Worm (Caenorhabditis elegans) whole organism, L1 larva: ENCODE measurements around the gene grd-14.
A peak's percentile ranks its signal among the peaks of the same experiment; 100 is the strongest.

ENCODE experiments used
- aha-1 ChIP-seq: fragments of 150-350 bp; optimal IDR thresholded peaks from 2 replicates; lab custom pipeline; 2014; ENCODE audit warnings: missing biosample characterization, missing genetic modification characterization
- blmp-1 ChIP-seq: fragments of 150-350 bp; optimal IDR thresholded peaks from 2 replicates; lab custom pipeline; 2014; ENCODE audit warnings: missing biosample characterization, missing genetic modification characterization
- ceh-63 ChIP-seq: fragments of 200-800 bp; sonication (Bioruptor generic); optimal IDR thresholded peaks from 2 replicates; lab custom pipeline; 2018; ENCODE audit warnings: mild to moderate bottlenecking, missing genetic modification characterization, missing compliant biosample characterization
- ceh-8 ChIP-seq: fragments of 200-800 bp; sonication (Bioruptor generic); optimal IDR thresholded peaks from 2 replicates; lab custom pipeline; 2018; ENCODE audit warnings: mild to moderate bottlenecking, missing genetic modification characterization, moderate library complexity, missing compliant biosample characterization
- ceh-90 ChIP-seq: sonication (generic microtip); optimal IDR thresholded peaks from 2 replicates; lab custom pipeline; 2016; ENCODE audit warnings: missing genetic modification characterization, missing compliant biosample characterization
- dpl-1 ChIP-seq, 3 experiments: fragments of 150-350 bp in 2 of 3; sonication (generic microtip) in 1 of 3; optimal IDR thresholded peaks; 2 replicates each; lab custom pipeline; 2014 to 2017; ENCODE audit warnings: missing biosample characterization in 3 of 3, missing genetic modification characterization in 3 of 3, missing genetic modification reagents in 3 of 3
- dsc-1 ChIP-seq: sonication (generic microtip); optimal IDR thresholded peaks from 2 replicates; lab custom pipeline; 2016; ENCODE audit warnings: mild to moderate bottlenecking, missing genetic modification characterization, missing compliant biosample characterization
- efl-1 ChIP-seq, 4 experiments: fragments of 150-350 bp; optimal IDR thresholded peaks in 3 of 4; peaks in 1 of 4; 1 replicate in 1 of 4; 2 replicates in 3 of 4; lab custom pipeline; 2014; ENCODE audit warnings: missing biosample characterization in 2 of 4, missing genetic modification characterization in 2 of 4, missing genetic modification reagents in 2 of 4
- egl-13 ChIP-seq: sonication (generic microtip); optimal IDR thresholded peaks from 2 replicates; lab custom pipeline; 2016; ENCODE audit warnings: missing genotype, missing genetic modification reagents, missing genetic modification characterization, missing compliant biosample characterization
- elt-3 ChIP-seq, 6 experiments: fragments of 150-350 bp in 1 of 6; sonication (generic microtip); optimal IDR thresholded peaks; 2 replicates each; lab custom pipeline; 2017 to 2018; ENCODE audit warnings: missing biosample characterization in 6 of 6, missing genetic modification characterization in 6 of 6, inconsistent platforms in 1 of 6
- fkh-4 ChIP-seq: sonication (generic microtip); optimal IDR thresholded peaks from 2 replicates; lab custom pipeline; 2016; ENCODE audit warnings: missing compliant biosample characterization, missing genetic modification characterization, borderline replicate concordance
- fkh-8 ChIP-seq: sonication (generic microtip); optimal IDR thresholded peaks from 2 replicates; lab custom pipeline; 2016; ENCODE audit warnings: mild to moderate bottlenecking, missing genetic modification characterization, missing compliant biosample characterization
- fos-1 ChIP-seq: fragments of 150-350 bp; optimal IDR thresholded peaks from 2 replicates; lab custom pipeline; 2014; ENCODE audit warnings: missing biosample characterization, missing genetic modification characterization
- grh-1 ChIP-seq: fragments of 200-800 bp; sonication (Bioruptor generic); IDR thresholded peaks from 2 replicates; pipeline ENCODE4 v1.3.6; 2022; ENCODE audit warnings: missing genetic modification reagents, missing genetic modification characterization, missing compliant biosample characterization
- jun-1 ChIP-seq: fragments of 150-350 bp; optimal IDR thresholded peaks from 2 replicates; lab custom pipeline; 2014; ENCODE audit warnings: missing biosample characterization, missing genetic modification reagents, missing genetic modification characterization
- lin-13 ChIP-seq: fragments of 150-350 bp; optimal IDR thresholded peaks from 2 replicates; lab custom pipeline; 2014; ENCODE audit warnings: missing biosample characterization, missing genetic modification reagents, missing genetic modification characterization
- lin-14 ChIP-seq: fragments of 200-800 bp; sonication (Bioruptor generic); optimal IDR thresholded peaks from 2 replicates; lab custom pipeline; 2018; ENCODE audit warnings: mild to moderate bottlenecking, missing genetic modification characterization, moderate library complexity, missing compliant biosample characterization
- lin-15B ChIP-seq: fragments of 150-350 bp; sonication (generic microtip); optimal IDR thresholded peaks from 3 replicates; lab custom pipeline; 2014; ENCODE audit warnings: missing biosample characterization, missing genetic modification characterization
- lin-35 ChIP-seq, 2 experiments: fragments of 150-350 bp; optimal IDR thresholded peaks; 2 replicates each; lab custom pipeline; 2014; ENCODE audit warnings: missing biosample characterization in 2 of 2, missing genetic modification characterization in 2 of 2, missing genetic modification reagents in 2 of 2
- lir-3 ChIP-seq: sonication (generic microtip); optimal IDR thresholded peaks from 2 replicates; lab custom pipeline; 2016; ENCODE audit warnings: mild to moderate bottlenecking, missing genetic modification characterization, moderate library complexity, missing compliant biosample characterization; ENCODE audit not compliant: poor library complexity
- mab-9 ChIP-seq: fragments of 200-800 bp; sonication (Bioruptor generic); IDR thresholded peaks from 2 replicates; pipeline ENCODE4 v1.3.6; 2022; ENCODE audit warnings: missing genetic modification reagents, missing genetic modification characterization, missing compliant biosample characterization
- nhr-237 ChIP-seq: fragments of 150-350 bp; optimal IDR thresholded peaks from 2 replicates; lab custom pipeline; 2014; ENCODE audit warnings: missing biosample characterization, missing genetic modification characterization
- nhr-28 ChIP-seq: fragments of 150-350 bp; optimal IDR thresholded peaks from 2 replicates; lab custom pipeline; 2014; ENCODE audit warnings: missing biosample characterization, missing genetic modification characterization
- nhr-77 ChIP-seq: fragments of 150-350 bp; optimal IDR thresholded peaks from 2 replicates; lab custom pipeline; 2014; ENCODE audit warnings: missing biosample characterization, missing genetic modification characterization
- nhr-84 ChIP-seq: sonication (generic microtip); optimal IDR thresholded peaks from 2 replicates; lab custom pipeline; 2017; ENCODE audit warnings: missing biosample characterization, missing genetic modification characterization
- nhr-85 ChIP-seq: sonication (generic microtip); peaks from one replicate; lab custom pipeline; 2016; ENCODE audit warnings: missing genetic modification characterization, inconsistent platforms, missing compliant biosample characterization
- pag-3 ChIP-seq: sonication (generic microtip); optimal IDR thresholded peaks from 2 replicates; lab custom pipeline; 2017; ENCODE audit warnings: missing genetic modification characterization, mild to moderate bottlenecking, missing compliant biosample characterization, antibody characterized with exemption, borderline replicate concordance; ENCODE audit not compliant: insufficient read depth
- pqm-1 ChIP-seq: sonication (generic microtip); optimal IDR thresholded peaks from 3 replicates; lab custom pipeline; 2017; ENCODE audit warnings: missing biosample characterization, missing genetic modification characterization
- rnt-1 ChIP-seq: sonication (generic microtip); optimal IDR thresholded peaks from 2 replicates; lab custom pipeline; 2016; ENCODE audit warnings: mild to moderate bottlenecking, missing genetic modification characterization, moderate library complexity, missing compliant biosample characterization
- skn-1 ChIP-seq: fragments of 150-350 bp; optimal IDR thresholded peaks from 2 replicates; lab custom pipeline; 2014; ENCODE audit warnings: missing biosample characterization, missing genetic modification characterization
- snpc-4 ChIP-seq: fragments of 150-350 bp; optimal IDR thresholded peaks from 2 replicates; lab custom pipeline; 2014; ENCODE audit warnings: missing biosample characterization, missing genetic modification characterization
- sptf-1 ChIP-seq: fragments of 150-350 bp; optimal IDR thresholded peaks from 2 replicates; lab custom pipeline; 2014; ENCODE audit warnings: missing biosample characterization, missing genetic modification characterization
- swsn-7 ChIP-seq: sonication (generic microtip); optimal IDR thresholded peaks from 2 replicates; lab custom pipeline; 2016; ENCODE audit warnings: missing genetic modification characterization, missing compliant biosample characterization
- tlp-1 ChIP-seq: fragments of 150-350 bp; optimal IDR thresholded peaks from 2 replicates; lab custom pipeline; 2014; ENCODE audit warnings: missing biosample characterization, missing genetic modification characterization
- unc-130 ChIP-seq: fragments of 150-350 bp; optimal IDR thresholded peaks from 2 replicates; lab custom pipeline; 2017; ENCODE audit warnings: missing biosample characterization, missing genetic modification characterization, inconsistent platforms
- unc-98 ChIP-seq: fragments of 200-800 bp; sonication (Bioruptor generic); IDR thresholded peaks from 2 replicates; pipeline ENCODE4 v1.3.6; 2022; ENCODE audit warnings: missing genetic modification characterization, missing compliant biosample characterization
- xbp-1 ChIP-seq: sonication (generic microtip); optimal IDR thresholded peaks from 2 replicates; lab custom pipeline; 2016; ENCODE audit warnings: missing genetic modification characterization, missing compliant biosample characterization
- zag-1 ChIP-seq: fragments of 150-350 bp; optimal IDR thresholded peaks from 2 replicates; lab custom pipeline; 2014; ENCODE audit warnings: missing biosample characterization, missing genetic modification characterization
- zip-4 ChIP-seq: fragments of 200-800 bp; sonication (Bioruptor generic); optimal IDR thresholded peaks from 2 replicates; lab custom pipeline; 2018; ENCODE audit warnings: mild to moderate bottlenecking, missing genetic modification characterization, moderate library complexity, missing compliant biosample characterization
- ztf-11 ChIP-seq, 2 experiments: sonication (generic microtip); optimal IDR thresholded peaks; 2 replicates each; lab custom pipeline; 2016 to 2017; ENCODE audit warnings: missing genetic modification characterization in 2 of 2, missing biosample characterization in 1 of 2, missing compliant biosample characterization in 1 of 2
- ztf-4 ChIP-seq: fragments of 150-350 bp; optimal IDR thresholded peaks from 2 replicates; lab custom pipeline; 2014; ENCODE audit warnings: missing biosample characterization, missing genetic modification characterization

Gene grd-14

DNA sequence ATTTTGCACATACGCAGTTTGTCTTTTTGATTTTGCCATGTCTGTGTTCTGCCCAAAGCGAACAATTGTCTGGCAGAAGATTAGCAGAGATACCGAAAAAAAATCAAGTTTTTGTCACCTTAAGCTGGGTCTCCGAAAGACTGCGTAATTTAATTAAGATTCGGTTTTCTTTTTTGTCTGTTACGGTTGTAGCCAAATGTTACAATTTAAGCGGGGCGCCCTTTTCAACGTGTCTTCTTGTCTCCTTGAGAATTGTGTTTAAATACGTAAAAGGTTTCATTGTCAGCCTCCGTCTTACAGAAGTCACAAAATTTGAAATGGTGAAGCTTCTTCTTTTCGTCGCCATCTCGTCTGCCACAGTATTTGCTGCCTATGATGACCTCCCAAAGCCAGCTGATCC, at the start of gene grd-14:
grd-14 (plus strand) TSS at position 301 of the 400 bp plus-strand sequence.
- TF ChIP-seq efl-1 (optimal IDR thresholded peaks at IDR 0.05; lab: Kevin White, UChicago) (no peak), efl-1 (GFP tag; optimal IDR thresholded peaks at IDR 0.05 in 1 of 2; lab: Kevin White, UChicago) (peak in 1 of 2 experiments; percentile 46), xbp-1 (tag; lab: Kevin White, UChicago) (no peak), swsn-7 (tag; lab: Kevin White, UChicago) (no peak), grh-1 (no peak)

DNA sequence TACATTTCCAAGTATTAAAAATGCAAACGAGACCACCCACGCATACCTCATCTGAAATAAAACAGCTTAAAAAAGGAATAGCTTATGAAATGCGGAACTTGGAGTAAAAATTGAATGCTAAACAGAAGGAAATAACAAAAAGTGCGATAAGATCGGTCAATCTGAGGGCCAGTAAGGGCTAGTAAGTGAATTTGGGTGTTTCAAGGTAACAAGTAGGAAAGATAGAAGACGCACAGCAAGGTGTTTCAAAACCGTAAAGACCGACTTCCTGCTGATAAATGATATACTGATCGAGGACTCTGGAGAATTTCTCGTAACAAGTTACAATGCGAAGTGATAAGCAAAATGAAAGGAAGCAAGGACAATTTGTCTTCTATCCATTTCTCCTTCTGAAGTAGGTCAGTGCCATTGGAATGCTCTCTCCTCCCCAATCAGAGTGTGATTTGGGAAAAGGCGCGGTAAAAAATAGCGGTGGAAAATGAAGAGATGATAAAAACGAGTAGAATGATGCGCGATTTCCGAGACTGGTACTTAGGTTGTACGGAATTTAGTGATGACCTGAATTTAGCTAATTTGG, 44.1 kb upstream of the grd-14 start, which contains the start of gene dpy-6:
dpy-6 (minus strand) TSS at position 51 of the 577 bp plus-strand sequence.
- TF ChIP-seq lin-15B (tag; lab: Kevin White, UChicago), result no peak
- TF ChIP-seq lir-3, result no peak
- no peak for TF ChIP-seq aha-1 (tag; lab: Kevin White, UChicago)
- TF ChIP-seq elt-3 (tag; optimal IDR thresholded peaks at IDR 0.05; lab: Kevin White, UChicago), result peak in 4 of 6 experiments; percentile 0 to 84 (median 31)
- TF ChIP-seq fos-1 (tag; lab: Kevin White, UChicago), result no peak
- TF ChIP-seq dsc-1, result no peak
- no peak for TF ChIP-seq zag-1 (tag; lab: Kevin White, UChicago)
- TF ChIP-seq blmp-1 (tag; lab: Kevin White, UChicago), result peak; percentile 82
- TF ChIP-seq rnt-1 (tag; lab: Kevin White, UChicago), result peak; percentile 3
- TF ChIP-seq lin-13 (GFP tag; lab: Kevin White, UChicago), result no peak
- no peak for TF ChIP-seq nhr-28 (tag; lab: Kevin White, UChicago)
- no peak for TF ChIP-seq efl-1 (optimal IDR thresholded peaks at IDR 0.05; lab: Kevin White, UChicago)
- TF ChIP-seq efl-1 (GFP tag; optimal IDR thresholded peaks at IDR 0.05 in 1 of 2; lab: Kevin White, UChicago), result peak in 1 of 2 experiments; percentile 57
- peak; percentile 34 for TF ChIP-seq lin-14 (GFP tag; lab: Kevin White, UChicago)
- no peak for TF ChIP-seq nhr-84 (tag; lab: Kevin White, UChicago)
- no peak for TF ChIP-seq lin-35 (GFP tag; optimal IDR thresholded peaks at IDR 0.05; lab: Kevin White, UChicago)
- TF ChIP-seq ceh-8 (GFP tag; lab: Kevin White, UChicago), result no peak
- TF ChIP-seq nhr-85 (tag; lab: Kevin White, UChicago), result peak; percentile 79

DNA sequence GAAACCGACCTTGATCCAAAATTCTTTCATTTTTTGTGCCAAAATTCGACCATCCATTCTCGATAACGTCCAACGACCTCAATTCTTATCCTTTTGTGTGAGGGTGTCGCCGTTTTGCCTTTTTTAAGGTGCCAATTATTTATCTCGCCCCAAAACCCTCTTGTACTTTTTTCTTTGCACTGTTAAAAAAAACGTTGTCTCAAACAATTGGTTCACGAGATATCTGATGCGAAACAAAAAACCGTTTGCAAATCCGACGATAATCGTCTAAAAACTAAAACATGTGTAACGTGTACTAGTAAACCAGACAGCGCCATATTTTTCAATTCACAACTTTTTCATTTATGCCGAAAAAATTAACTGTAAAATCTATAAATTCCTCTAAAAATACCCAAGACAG, 42.5 kb upstream of the grd-14 start, which contains the start of gene F16F9.3:
F16F9.3 (plus strand) TSS at position 301 of the 400 bp plus-strand sequence.
- no peak for TF ChIP-seq unc-98
- no peak for TF ChIP-seq egl-13 (tag; lab: Kevin White, UChicago)
- TF ChIP-seq ceh-63 (GFP tag; lab: Kevin White, UChicago), result no peak
- no peak for TF ChIP-seq pag-3 (tag; lab: Kevin White, UChicago)
- TF ChIP-seq ceh-90, result no peak
- TF ChIP-seq ztf-11 (tag; optimal IDR thresholded peaks at IDR 0.05; lab: Kevin White, UChicago), result no peak
- no peak for TF ChIP-seq tlp-1 (tag; lab: Kevin White, UChicago)
- no peak for TF ChIP-seq zip-4 (GFP tag; lab: Kevin White, UChicago)
- TF ChIP-seq nhr-237, result no peak
- no peak for TF ChIP-seq nhr-77 (tag; lab: Kevin White, UChicago)
- no peak for TF ChIP-seq swsn-7 (tag; lab: Kevin White, UChicago)
- TF ChIP-seq dpl-1 (GFP tag; optimal IDR thresholded peaks at IDR 0.05; lab: Kevin White, UChicago), result no peak
- TF ChIP-seq grh-1, result no peak
- TF ChIP-seq jun-1 (tag; lab: Kevin White, UChicago), result no peak

DNA sequence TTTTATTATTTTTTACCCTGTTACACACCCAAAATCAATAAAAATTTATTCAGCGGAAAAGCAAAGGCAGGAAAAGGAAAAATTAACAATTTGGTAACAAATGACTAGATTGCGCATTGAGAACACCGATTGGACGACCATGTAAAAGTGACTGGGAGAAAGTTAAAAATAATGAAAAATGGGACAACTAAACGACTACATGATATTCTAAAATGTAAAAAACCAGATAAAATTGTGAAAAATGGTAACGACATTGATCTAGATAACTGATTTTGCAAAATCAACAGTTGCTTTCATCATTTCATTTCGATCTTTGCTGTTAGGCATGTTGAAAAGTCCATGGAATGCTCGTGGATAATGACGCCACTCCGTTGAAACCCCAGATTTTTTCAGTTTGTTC, 40.0 kb upstream of the grd-14 start:
- TF ChIP-seq snpc-4 (tag; lab: Kevin White, UChicago), result no peak
- no peak for TF ChIP-seq swsn-7 (tag; lab: Kevin White, UChicago)
- TF ChIP-seq unc-98, result no peak
- TF ChIP-seq mab-9 (GFP tag; lab: Robert Waterston, UW), result no peak
- TF ChIP-seq fkh-8 (tag; lab: Kevin White, UChicago), result no peak
- no peak for TF ChIP-seq zag-1 (tag; lab: Kevin White, UChicago)
- TF ChIP-seq pqm-1 (tag; lab: Kevin White, UChicago), result no peak
- no peak for TF ChIP-seq unc-130 (tag; lab: Kevin White, UChicago)
- no peak for TF ChIP-seq ztf-4
- no peak for TF ChIP-seq sptf-1
- no peak for TF ChIP-seq fkh-4 (tag; lab: Kevin White, UChicago)
- no peak for TF ChIP-seq skn-1 (tag; lab: Kevin White, UChicago)
- TF ChIP-seq nhr-84 (tag; lab: Kevin White, UChicago), result no peak
- TF ChIP-seq, all 84 proteins: peak for 0
